Fruit fly (Drosophila melanogaster) whole organism, embryonic: ENCODE data around the gene CG7139.

Experiments
- Atf6 ChIP-seq: fragments of 200-800 bp; sonication (Bioruptor generic); IDR thresholded peaks from 2 replicates; pipeline ENCODE4 v1.3.6; 2022; ENCODE audit warnings: missing biosample characterization, missing genetic modification characterization
- BtbVII ChIP-seq: fragments of 200-800 bp; sonication (Bioruptor generic); optimal IDR thresholded peaks from 3 replicates; lab custom pipeline; 2017; ENCODE audit warnings: missing biosample characterization, mild to moderate bottlenecking, missing genetic modification characterization
- CG10543 ChIP-seq: fragments of 200-800 bp; sonication (Bioruptor generic); optimal IDR thresholded peaks from 3 replicates; lab custom pipeline; 2017; ENCODE audit warnings: missing biosample characterization, mild to moderate bottlenecking, missing genetic modification characterization, moderate library complexity
- CG11696 ChIP-seq: fragments of 200-800 bp; sonication (Bioruptor generic); IDR thresholded peaks from 2 replicates; pipeline ENCODE4 v1.3.6; 2022; ENCODE audit warnings: missing biosample characterization, missing genetic modification characterization
- CG12744 ChIP-seq: fragments of 200-800 bp; sonication (Bioruptor generic); optimal IDR thresholded peaks from 2 replicates; lab custom pipeline; 2016; ENCODE audit warnings: missing biosample characterization, missing genetic modification characterization
- CG14860 ChIP-seq: fragments of 200-800 bp; sonication (Bioruptor generic); IDR thresholded peaks from 3 replicates; pipeline ENCODE4 v1.3.6; 2022; ENCODE audit warnings: missing biosample characterization, missing genetic modification characterization; ENCODE audit not compliant: partially characterized antibody
- CG14965 ChIP-seq: fragments of 200-800 bp; sonication (Bioruptor generic); optimal IDR thresholded peaks from 2 replicates; lab custom pipeline; 2016; ENCODE audit warnings: missing biosample characterization, missing genetic modification characterization, borderline replicate concordance
- CG1647 ChIP-seq: fragments of 200-800 bp; sonication (Bioruptor generic); optimal IDR thresholded peaks from 3 replicates; lab custom pipeline; 2016; ENCODE audit warnings: missing biosample characterization, missing genetic modification characterization
- CG17186 ChIP-seq: fragments of 200-800 bp; sonication (Bioruptor generic); optimal IDR thresholded peaks from 3 replicates; lab custom pipeline; 2017; ENCODE audit warnings: missing biosample characterization, missing genetic modification reagents, missing genetic modification characterization
- CG17359 ChIP-seq: fragments of 200-800 bp; sonication (Bioruptor generic); optimal IDR thresholded peaks from 3 replicates; lab custom pipeline; 2018; ENCODE audit warnings: missing biosample characterization, mild to moderate bottlenecking, missing genetic modification characterization, moderate library complexity
- CG18262 ChIP-seq: fragments of 200-800 bp; optimal IDR thresholded peaks from 3 replicates; lab custom pipeline; 2019; ENCODE audit warnings: missing biosample characterization, mild to moderate bottlenecking, missing genetic modification characterization, moderate library complexity
- CG4404 ChIP-seq: fragments of 200-800 bp; sonication (Bioruptor generic); IDR thresholded peaks from 2 replicates; pipeline ENCODE4 v1.3.6; 2022; ENCODE audit warnings: missing biosample characterization, missing genetic modification characterization
- CG4617 ChIP-seq: fragments of 200-800 bp; sonication (Bioruptor generic); optimal IDR thresholded peaks from 3 replicates; lab custom pipeline; 2016; ENCODE audit warnings: missing biosample characterization, missing genetic modification characterization, borderline replicate concordance
- CG4820 ChIP-seq: fragments of 200-800 bp; sonication (Bioruptor generic); optimal IDR thresholded peaks from 3 replicates; lab custom pipeline; 2016; ENCODE audit warnings: missing biosample characterization, missing genetic modification characterization
- CG5245 ChIP-seq: fragments of 200-800 bp; sonication (Bioruptor generic); optimal IDR thresholded peaks from 3 replicates; lab custom pipeline; 2016; ENCODE audit warnings: missing biosample characterization, missing genetic modification characterization
- CG8290 ChIP-seq, 3 experiments: fragments of 200-800 bp; sonication (Bioruptor generic); optimal IDR thresholded peaks; 2 replicates each; lab custom pipeline; 2016 to 2019; ENCODE audit warnings: missing biosample characterization in 3 of 3, missing genetic modification characterization in 3 of 3, mild to moderate bottlenecking in 2 of 3, moderate library complexity in 1 of 3
- CG9727 ChIP-seq: fragments of 200-800 bp; sonication (Bioruptor generic); optimal IDR thresholded peaks from 3 replicates; lab custom pipeline; 2017; ENCODE audit warnings: missing biosample characterization, mild to moderate bottlenecking, missing genetic modification characterization
- CG9876 ChIP-seq: fragments of 200-800 bp; sonication (Bioruptor generic); optimal IDR thresholded peaks from 2 replicates; lab custom pipeline; 2016; ENCODE audit warnings: missing biosample characterization, missing genetic modification characterization
- CTCF ChIP-seq: fragments of 200-800 bp; sonication (Bioruptor generic); optimal IDR thresholded peaks from 2 replicates; lab custom pipeline; 2017; ENCODE audit warnings: missing biosample characterization, mild to moderate bottlenecking, missing genetic modification characterization, moderate library complexity
- Dbx ChIP-seq: fragments of 200-800 bp; sonication (Bioruptor generic); IDR thresholded peaks from 3 replicates; pipeline ENCODE4 v1.3.6; 2022; ENCODE audit warnings: missing biosample characterization, missing genetic modification characterization
- Dp ChIP-seq: fragments of 200-800 bp; sonication (Bioruptor generic); optimal IDR thresholded peaks from 2 replicates; lab custom pipeline; 2018; ENCODE audit warnings: missing biosample characterization, mild to moderate bottlenecking, missing genetic modification characterization, moderate library complexity
- Fer2 ChIP-seq: fragments of 200-800 bp; sonication (Bioruptor generic); optimal IDR thresholded peaks from 2 replicates; lab custom pipeline; 2018; ENCODE audit warnings: missing biosample characterization, mild to moderate bottlenecking, missing genetic modification characterization, moderate library complexity
- Hand ChIP-seq: fragments of 200-800 bp; sonication (Bioruptor generic); optimal IDR thresholded peaks from 2 replicates; lab custom pipeline; 2017; ENCODE audit warnings: mild to moderate bottlenecking, missing biosample characterization, missing genetic modification reagents, missing genetic modification characterization
- Kr ChIP-seq: fragments of 200-800 bp; sonication (Bioruptor generic); optimal IDR thresholded peaks from 2 replicates; lab custom pipeline; 2017; ENCODE audit warnings: missing biosample characterization, mild to moderate bottlenecking, missing genetic modification characterization
- Lhr ChIP-seq: fragments of 200-800 bp; sonication (Bioruptor generic); optimal IDR thresholded peaks from 3 replicates; lab custom pipeline; 2017; ENCODE audit warnings: mild to moderate bottlenecking, missing biosample characterization, missing genetic modification reagents, missing genetic modification characterization
- MTF-1 ChIP-seq: fragments of 200-800 bp; sonication (Bioruptor generic); optimal IDR thresholded peaks from 2 replicates; lab custom pipeline; 2018; ENCODE audit warnings: missing biosample characterization, mild to moderate bottlenecking, missing genetic modification characterization, borderline replicate concordance
- Meics ChIP-seq: fragments of 200-800 bp; sonication (Bioruptor generic); optimal IDR thresholded peaks from 2 replicates; lab custom pipeline; 2017; ENCODE audit warnings: missing biosample characterization, mild to moderate bottlenecking, missing genetic modification characterization
- NK7.1 ChIP-seq: fragments of 200-800 bp; sonication (Bioruptor generic); optimal IDR thresholded peaks from 3 replicates; lab custom pipeline; 2016; ENCODE audit warnings: missing biosample characterization, missing genetic modification characterization
- Poxn ChIP-seq: fragments of 200-800 bp; sonication (Bioruptor generic); IDR thresholded peaks from 2 replicates; pipeline ENCODE4 v1.3.6; 2022; ENCODE audit warnings: missing biosample characterization, missing genetic modification characterization
- Rx ChIP-seq: fragments of 200-800 bp; sonication (Bioruptor generic); IDR thresholded peaks from 2 replicates; pipeline ENCODE4 v1.3.6; 2022; ENCODE audit warnings: missing biosample characterization, missing genetic modification characterization
- Sox100B ChIP-seq: fragments of 200-800 bp; sonication (Bioruptor generic); optimal IDR thresholded peaks from 3 replicates; lab custom pipeline; 2018; ENCODE audit warnings: missing biosample characterization, mild to moderate bottlenecking, missing genetic modification characterization
- al ChIP-seq: fragments of 200-800 bp; sonication (Bioruptor generic); IDR thresholded peaks from 2 replicates; pipeline ENCODE4 v1.3.6; 2022; ENCODE audit warnings: missing biosample characterization, missing genetic modification characterization
- ato ChIP-seq: fragments of 200-800 bp; sonication (Bioruptor generic); IDR thresholded peaks from 2 replicates; pipeline ENCODE4 v1.3.6; 2022; ENCODE audit warnings: missing biosample characterization, missing genetic modification characterization; ENCODE audit not compliant: partially characterized antibody
- bowl ChIP-seq: fragments of 200-800 bp; sonication (Bioruptor generic); IDR thresholded peaks from 2 replicates; pipeline ENCODE4 v1.3.6; 2022; ENCODE audit warnings: missing biosample characterization, missing genetic modification characterization
- cas ChIP-seq: fragments of 200-800 bp; sonication (Bioruptor generic); IDR thresholded peaks from 2 replicates; pipeline ENCODE4 v1.3.6; 2022; ENCODE audit warnings: missing biosample characterization, missing genetic modification characterization
- chn ChIP-seq: fragments of 200-800 bp; sonication (Bioruptor generic); optimal IDR thresholded peaks from 2 replicates; lab custom pipeline; 2016; ENCODE audit warnings: missing biosample characterization, missing genetic modification characterization
- dati ChIP-seq: fragments of 200-800 bp; sonication (Bioruptor generic); IDR thresholded peaks from 2 replicates; pipeline ENCODE4 v1.3.6; 2022; ENCODE audit warnings: missing biosample characterization, missing genetic modification characterization
- exex ChIP-seq: fragments of 200-800 bp; sonication (Bioruptor generic); optimal IDR thresholded peaks from 4 replicates; lab custom pipeline; 2018; ENCODE audit warnings: missing biosample characterization, mild to moderate bottlenecking, missing genetic modification characterization, moderate library complexity
- fru ChIP-seq: fragments of >200 bp; optimal IDR thresholded peaks from 2 replicates; lab custom pipeline; 2017
- gcm ChIP-seq: fragments of 200-800 bp; sonication (Bioruptor generic); optimal IDR thresholded peaks from 2 replicates; lab custom pipeline; 2019; ENCODE audit warnings: missing biosample characterization, mild to moderate bottlenecking, missing genetic modification characterization, moderate library complexity
- gfzf ChIP-seq: fragments of 200-800 bp; sonication (Bioruptor generic); optimal IDR thresholded peaks from 2 replicates; lab custom pipeline; 2016; ENCODE audit warnings: missing biosample characterization, mild to moderate bottlenecking, missing genetic modification characterization, moderate library complexity
- ham ChIP-seq: fragments of 200-800 bp; sonication (Bioruptor generic); IDR thresholded peaks from 2 replicates; pipeline ENCODE4 v1.3.6; 2022; ENCODE audit warnings: missing biosample characterization, missing genetic modification characterization
- jumu ChIP-seq: fragments of 200-800 bp; sonication (Bioruptor generic); optimal IDR thresholded peaks from 3 replicates; lab custom pipeline; 2016; ENCODE audit warnings: missing biosample characterization, missing genetic modification characterization
- p53 ChIP-seq: fragments of 200-800 bp; sonication (Bioruptor generic); optimal IDR thresholded peaks from 2 replicates; lab custom pipeline; 2016; ENCODE audit warnings: missing biosample characterization, missing genetic modification characterization
- pum ChIP-seq: fragments of 200-800 bp; sonication (Bioruptor generic); optimal IDR thresholded peaks from 2 replicates; lab custom pipeline; 2016; ENCODE audit warnings: missing biosample characterization, missing genetic modification characterization
- sens ChIP-seq: fragments of 200-800 bp; sonication (Bioruptor generic); peaks from one replicate; lab custom pipeline; 2016; ENCODE audit warnings: missing biosample characterization, missing genetic modification characterization
- slbo ChIP-seq: fragments of 200-800 bp; sonication (Bioruptor generic); IDR thresholded peaks from 2 replicates; pipeline ENCODE4 v1.3.6; 2022; ENCODE audit warnings: missing biosample characterization, missing genetic modification characterization
- sqz ChIP-seq: fragments of 200-800 bp; sonication (Bioruptor generic); optimal IDR thresholded peaks from 3 replicates; lab custom pipeline; 2018; ENCODE audit warnings: missing biosample characterization, mild to moderate bottlenecking, missing genetic modification characterization
- tgo ChIP-seq: fragments of 200-800 bp; sonication (Bioruptor generic); IDR thresholded peaks from 3 replicates; pipeline ENCODE4 v1.3.6; 2022; ENCODE audit warnings: missing biosample characterization, missing genetic modification characterization
- tio ChIP-seq: fragments of 200-800 bp; sonication (Bioruptor generic); optimal IDR thresholded peaks from 2 replicates; lab custom pipeline; 2017; ENCODE audit warnings: missing biosample characterization, missing genetic modification characterization, inconsistent platforms
- toy ChIP-seq: fragments of 200-800 bp; sonication (Bioruptor generic); IDR thresholded peaks from 2 replicates; pipeline ENCODE4 v1.3.6; 2022; ENCODE audit warnings: missing biosample characterization, missing genetic modification characterization
- trem ChIP-seq: fragments of 200-800 bp; optimal IDR thresholded peaks from 3 replicates; lab custom pipeline; 2019; ENCODE audit warnings: missing biosample characterization, mild to moderate bottlenecking, missing genetic modification characterization, moderate library complexity

The CG7139 gene

dm6 chr3L:22078063-22078462, 6.4 kb upstream of the CG7139 start (continued):
- peak; percentile 59 for TF ChIP-seq CG14860
- TF ChIP-seq CG4820 (GFP tag; lab: Kevin White, UChicago) = peak; percentile 20
- TF ChIP-seq CG9876 (GFP tag; lab: Kevin White, UChicago) = no peak
- TF ChIP-seq p53 (GFP tag; lab: Kevin White, UChicago) = no peak
- TF ChIP-seq trem (tag; lab: Kevin White, UChicago) = peak; percentile 42
- peak; percentile 38 for TF ChIP-seq CG4404 (GFP tag; lab: Robert Waterston, UW)
- TF ChIP-seq Atf6 (GFP tag; lab: Robert Waterston, UW) = peak; percentile 70; the same call in 1 of the 2 replicates
- TF ChIP-seq CG17186 (GFP tag; lab: Kevin White, UChicago) = no peak
- peak; percentile 55; the same call in 1 of the 2 replicates for TF ChIP-seq CG11696 (GFP tag; lab: Robert Waterston, UW)
- no peak for TF ChIP-seq bowl (GFP tag; lab: Robert Waterston, UW)
- no peak for TF ChIP-seq Hand (GFP tag; lab: Kevin White, UChicago)
- no peak for TF ChIP-seq BtbVII (GFP tag; lab: Kevin White, UChicago)
- TF ChIP-seq Poxn (GFP tag; lab: Robert Waterston, UW) = no peak
- no peak for TF ChIP-seq CG10543 (GFP tag; lab: Kevin White, UChicago)
- TF ChIP-seq tgo = peak; percentile 61
- TF ChIP-seq MTF-1 (GFP tag; lab: Kevin White, UChicago) = no peak
- TF ChIP-seq CTCF (GFP tag; lab: Kevin White, UChicago) = no peak
- peak; percentile 32 for TF ChIP-seq CG12744
- peak; percentile 65 for TF ChIP-seq CG18262 (tag; lab: Kevin White, UChicago)
- TF ChIP-seq pum = no peak
- peak; percentile 26 for TF ChIP-seq Sox100B
- TF ChIP-seq Dbx (GFP tag; lab: Robert Waterston, UW) = peak; percentile 22; the same call in 1 of the 3 replicates
- TF ChIP-seq chn (GFP tag; lab: Kevin White, UChicago) = peak; percentile 60
- TF ChIP-seq CG4617 = no peak
- TF ChIP-seq sqz (GFP tag; lab: Kevin White, UChicago) = no peak
- no peak for TF ChIP-seq Rx
- no peak for TF ChIP-seq Dp (GFP tag; lab: Kevin White, UChicago)
- TF ChIP-seq Kr = no peak
- no peak for TF ChIP-seq exex (tag; lab: Kevin White, UChicago)
- peak; percentile 42 for TF ChIP-seq jumu
- TF ChIP-seq tio (GFP tag; lab: Kevin White, UChicago) = peak; percentile 35
- peak; percentile 53 for TF ChIP-seq CG17359 (tag; lab: Kevin White, UChicago)
- no peak for TF ChIP-seq CG1647 (GFP tag; lab: Kevin White, UChicago)
- TF ChIP-seq al (GFP tag; lab: Robert Waterston, UW) = peak; percentile 52; the same call in 1 of the 2 replicates
- TF ChIP-seq gcm (GFP tag; lab: Kevin White, UChicago) = peak; percentile 53
- peak; percentile 54 for TF ChIP-seq Meics (GFP tag; lab: Kevin White, UChicago)
- TF ChIP-seq slbo (GFP tag; lab: Robert Waterston, UW) = peak; percentile 59; the same call in 1 of the 2 replicates
- no peak for TF ChIP-seq dati (GFP tag; lab: Robert Waterston, UW)
- TF ChIP-seq CG9727 = peak; percentile 67
- TF ChIP-seq CG8290 (GFP tag; optimal IDR thresholded peaks at IDR 0.05; lab: Kevin White, UChicago) = peak; percentile 76
- TF ChIP-seq CG8290 (tag; optimal IDR thresholded peaks at IDR 0.05; lab: Kevin White, UChicago) = peak; percentile 37 to 83
- TF ChIP-seq Fer2 = no peak
- TF ChIP-seq sens (GFP tag; lab: Kevin White, UChicago) = peak; percentile 93
- no peak for TF ChIP-seq CG14965 (GFP tag; lab: Kevin White, UChicago)
- no peak for TF ChIP-seq ham (GFP tag; lab: Robert Waterston, UW)
- peak; percentile 46 for TF ChIP-seq Lhr
- no peak for TF ChIP-seq cas
- TF ChIP-seq ato (GFP tag; lab: Robert Waterston, UW) = 0 out of 2 replicates have a peak, but pooled peaks have one; percentile 13
- peak; percentile 35 for TF ChIP-seq CG5245 (GFP tag; lab: Kevin White, UChicago)
- no peak for TF ChIP-seq toy (GFP tag; lab: Robert Waterston, UW)
- TF ChIP-seq fru = no peak
- no peak for TF ChIP-seq NK7.1 (GFP tag; lab: Kevin White, UChicago)
- TF ChIP-seq gfzf (GFP tag; lab: Kevin White, UChicago) = no peak
